Worm (Caenorhabditis elegans) whole organism, late embryonic: ENCODE measurements around the gene ssq-2.
"Not testable (repeated sequence)": the region's sequence is repeated elsewhere in the genome, so short reads cannot be mapped to it uniquely, and the experiment has no call there.

Experiments used
- hlh-8 ChIP-seq: sonication (generic microtip); optimal IDR thresholded peaks from 2 replicates; lab custom pipeline; 2016; ENCODE audit warnings: missing genotype, missing genetic modification characterization, missing compliant biosample characterization
- unc-86 ChIP-seq: sonication (generic microtip); optimal IDR thresholded peaks from 2 replicates; lab custom pipeline; 2016; ENCODE audit warnings: missing genetic modification characterization, missing compliant biosample characterization

ce11 chrIV:5016461-5016860 is 20.5 kb downstream of the ssq-2 start, which contains the start of gene ssq-4:
- not testable (repeated sequence) for TF ChIP-seq hlh-8, unc-86 (tag; lab: Kevin White, UChicago)
